Worm (Caenorhabditis elegans) whole organism, mixed stage, embryonic: ENCODE measurements around the gene ugt-34.

Source experiments
- bed-3 ChIP-seq: fragments of 200-800 bp; sonication (Bioruptor generic); optimal IDR thresholded peaks from 3 replicates; lab custom pipeline; 2018; ENCODE audit warnings: mild to moderate bottlenecking, missing genetic modification characterization, moderate library complexity, missing compliant biosample characterization
- blmp-1 ChIP-seq: fragments of 150-350 bp; optimal IDR thresholded peaks from 2 replicates; lab custom pipeline; 2014; ENCODE audit warnings: missing biosample characterization, missing genetic modification characterization
- drap-1 ChIP-seq: fragments of 200-800 bp; sonication (Bioruptor generic); optimal IDR thresholded peaks from 3 replicates; lab custom pipeline; 2018; ENCODE audit warnings: mild to moderate bottlenecking, missing genetic modification characterization, missing compliant biosample characterization
- mab-5 ChIP-seq: fragments of 150-350 bp; optimal IDR thresholded peaks from 2 replicates; lab custom pipeline; 2014; ENCODE audit warnings: missing biosample characterization, missing genetic modification characterization
- mep-1 ChIP-seq: fragments of 150-350 bp; optimal IDR thresholded peaks from 2 replicates; lab custom pipeline; 2017; ENCODE audit warnings: missing biosample characterization, missing genetic modification reagents, missing genetic modification characterization, inconsistent platforms
- nhr-28 ChIP-seq: fragments of 150-350 bp; optimal IDR thresholded peaks from 2 replicates; lab custom pipeline; 2014; ENCODE audit warnings: missing biosample characterization, missing genetic modification characterization
- sptf-1 ChIP-seq: sonication (generic microtip); optimal IDR thresholded peaks from 2 replicates; lab custom pipeline; 2017; ENCODE audit warnings: mild to moderate bottlenecking, missing genetic modification characterization, moderate library complexity, missing compliant biosample characterization
- tbx-8 ChIP-seq: fragments of 200-800 bp; sonication (Bioruptor generic); optimal IDR thresholded peaks from 2 replicates; lab custom pipeline; 2018; ENCODE audit warnings: mild to moderate bottlenecking, missing genetic modification characterization, moderate library complexity, missing compliant biosample characterization
- unc-62 ChIP-seq: fragments of 150-350 bp; optimal IDR thresholded peaks from 2 replicates; lab custom pipeline; 2014; ENCODE audit warnings: missing biosample characterization, missing genetic modification reagents, missing genetic modification characterization

DNA sequence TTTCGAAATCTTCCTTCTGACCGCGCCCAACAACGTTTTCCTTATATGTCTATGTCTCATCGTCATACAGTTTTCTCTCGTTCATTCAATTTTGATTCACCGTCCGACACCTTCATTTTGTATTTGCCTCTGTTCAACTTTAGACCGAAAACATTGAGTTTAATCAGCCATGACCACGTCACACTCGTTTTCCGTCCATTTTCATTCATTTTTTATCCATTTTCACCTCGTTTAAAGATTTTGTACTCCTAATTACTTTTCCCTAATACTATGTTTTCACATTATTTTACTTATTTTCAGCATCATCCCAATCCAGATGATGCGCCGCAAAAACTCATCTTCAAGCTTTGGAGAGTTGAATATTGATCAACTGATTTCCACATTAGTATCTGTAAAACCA lies 45.5 kb upstream of the ugt-34 start, which contains the start of gene pph-1:
- TF ChIP-seq tbx-8 (GFP tag; lab: Kevin White, UChicago) (no peak), blmp-1 (tag; lab: Kevin White, UChicago) (no peak), mab-5 (tag; lab: Kevin White, UChicago) (no peak), nhr-28 (tag; lab: Kevin White, UChicago) (no peak), mep-1 (tag; lab: Kevin White, UChicago) (no peak), drap-1 (GFP tag; lab: Kevin White, UChicago) (no peak), sptf-1 (no peak), unc-62 (GFP tag; lab: Kevin White, UChicago) (no peak), bed-3 (GFP tag; lab: Kevin White, UChicago) (no peak)
